Fruit fly (Drosophila melanogaster) whole organism, embryonic: ENCODE measurements around the gene CG10943.

Experiments
- B-H1 ChIP-seq: fragments of 200-800 bp; sonication (Bioruptor generic); IDR thresholded peaks from 3 replicates; pipeline ENCODE4 v1.3.6; 2022; ENCODE audit warnings: missing biosample characterization, missing genetic modification characterization
- B-H2 ChIP-seq: fragments of 200-800 bp; sonication (Bioruptor generic); optimal IDR thresholded peaks from 2 replicates; lab custom pipeline; 2018; ENCODE audit warnings: missing biosample characterization, mild to moderate bottlenecking, missing genetic modification characterization
- CG10959 ChIP-seq: fragments of 200-800 bp; sonication (Bioruptor generic); IDR thresholded peaks from 2 replicates; pipeline ENCODE4 v1.3.6; 2022; ENCODE audit warnings: missing biosample characterization, missing genetic modification characterization
- CG11093 ChIP-seq: fragments of 200-800 bp; sonication (Bioruptor generic); IDR thresholded peaks from 3 replicates; pipeline ENCODE4 v1.3.6; 2022; ENCODE audit warnings: missing biosample characterization, missing genetic modification characterization
- CG12299 ChIP-seq: fragments of 200-800 bp; sonication (Bioruptor generic); optimal IDR thresholded peaks from 2 replicates; lab custom pipeline; 2018; ENCODE audit warnings: missing biosample characterization, mild to moderate bottlenecking, missing genetic modification characterization
- CG1233 ChIP-seq: fragments of 200-800 bp; sonication (Bioruptor generic); optimal IDR thresholded peaks from 4 replicates; lab custom pipeline; 2018; ENCODE audit warnings: missing biosample characterization, mild to moderate bottlenecking, missing genetic modification characterization
- CG13287 ChIP-seq: fragments of 200-800 bp; sonication (Bioruptor generic); IDR thresholded peaks from 2 replicates; pipeline ENCODE4 v1.3.6; 2022; ENCODE audit warnings: missing biosample characterization, missing genetic modification characterization; ENCODE audit not compliant: partially characterized antibody
- CG14441 ChIP-seq: fragments of 200-800 bp; sonication (Bioruptor generic); IDR thresholded peaks from 2 replicates; pipeline ENCODE4 v1.3.6; 2022; ENCODE audit warnings: missing biosample characterization, missing genetic modification characterization
- CG1529 ChIP-seq: fragments of 200-800 bp; sonication (Bioruptor generic); optimal IDR thresholded peaks from 3 replicates; lab custom pipeline; 2018; ENCODE audit warnings: missing biosample characterization, missing genetic modification characterization
- CG17328 ChIP-seq: fragments of 200-800 bp; sonication (Bioruptor generic); IDR thresholded peaks from 2 replicates; pipeline ENCODE4 v1.3.6; 2022; ENCODE audit warnings: missing biosample characterization, missing genetic modification characterization
- CG2889 ChIP-seq: fragments of 200-800 bp; sonication (Bioruptor generic); IDR thresholded peaks from 3 replicates; pipeline ENCODE4 v1.3.6; 2022; ENCODE audit warnings: missing biosample characterization, missing genetic modification characterization
- CG32767 ChIP-seq: fragments of 200-800 bp; sonication (Bioruptor generic); IDR thresholded peaks from 2 replicates; pipeline ENCODE4 v1.3.6; 2022; ENCODE audit warnings: missing biosample characterization, missing genetic modification characterization
- CG4360 ChIP-seq: fragments of 200-800 bp; sonication (Bioruptor generic); IDR thresholded peaks from 2 replicates; pipeline ENCODE4 v1.3.6; 2022; ENCODE audit warnings: missing biosample characterization, missing genetic modification characterization
- CG4820 ChIP-seq: fragments of 200-800 bp; sonication (Bioruptor generic); optimal IDR thresholded peaks from 3 replicates; lab custom pipeline; 2016; ENCODE audit warnings: missing biosample characterization, missing genetic modification characterization
- CG6854 ChIP-seq: fragments of 200-800 bp; sonication (Bioruptor generic); optimal IDR thresholded peaks from 3 replicates; lab custom pipeline; 2017; ENCODE audit warnings: missing biosample characterization, mild to moderate bottlenecking, missing genetic modification characterization
- CG7372 ChIP-seq: fragments of 200-800 bp; sonication (Bioruptor generic); IDR thresholded peaks from 2 replicates; pipeline ENCODE4 v1.3.6; 2022; ENCODE audit warnings: missing biosample characterization, missing genetic modification characterization
- D19A ChIP-seq: fragments of 200-800 bp; optimal IDR thresholded peaks from 3 replicates; lab custom pipeline; 2019; ENCODE audit warnings: missing biosample characterization, mild to moderate bottlenecking, missing genetic modification characterization, moderate library complexity
- Deaf1 ChIP-seq: fragments of 200-800 bp; optimal IDR thresholded peaks from 3 replicates; lab custom pipeline; 2019; ENCODE audit warnings: missing biosample characterization, mild to moderate bottlenecking, missing genetic modification characterization, moderate library complexity
- E2f1 ChIP-seq: fragments of 200-800 bp; sonication (Bioruptor generic); IDR thresholded peaks from 2 replicates; pipeline ENCODE4 v1.3.6; 2022; ENCODE audit warnings: missing biosample characterization, missing genetic modification characterization
- Hey ChIP-seq: fragments of 200-800 bp; sonication (Bioruptor generic); optimal IDR thresholded peaks from 3 replicates; lab custom pipeline; 2018; ENCODE audit warnings: missing biosample characterization, mild to moderate bottlenecking, missing genetic modification characterization
- Jarid2 ChIP-seq: fragments of 200-800 bp; sonication (Bioruptor generic); optimal IDR thresholded peaks from 3 replicates; lab custom pipeline; 2017; ENCODE audit warnings: mild to moderate bottlenecking, missing biosample characterization, missing genetic modification reagents, missing genetic modification characterization
- Nf-YB ChIP-seq: fragments of 200-800 bp; sonication (Bioruptor generic); optimal IDR thresholded peaks from 3 replicates; lab custom pipeline; 2019; ENCODE audit warnings: missing biosample characterization, mild to moderate bottlenecking, missing genetic modification characterization, moderate library complexity
- Nf-YC ChIP-seq: fragments of 200-800 bp; optimal IDR thresholded peaks from 3 replicates; lab custom pipeline; 2019; ENCODE audit warnings: missing biosample characterization, mild to moderate bottlenecking, missing genetic modification characterization, moderate library complexity
- Rfx ChIP-seq: fragments of 200-800 bp; sonication (Bioruptor generic); IDR thresholded peaks from 2 replicates; pipeline ENCODE4 v1.3.6; 2022; ENCODE audit warnings: missing biosample characterization, missing genetic modification characterization
- Scr ChIP-seq: fragments of 200-800 bp; sonication (Bioruptor generic); IDR thresholded peaks from 2 replicates; pipeline ENCODE4 v1.3.6; 2022; ENCODE audit warnings: missing biosample characterization, missing genetic modification characterization; ENCODE audit not compliant: partially characterized antibody
- Stat92E ChIP-seq, 3 experiments: fragments of >200 bp in 2 of 3; fragments of 200-800 bp in 1 of 3; sonication (Bioruptor generic) in 1 of 3; optimal IDR thresholded peaks; 2 replicates each; lab custom pipeline; 2017 to 2019; ENCODE audit warnings: missing biosample characterization in 3 of 3, missing genetic modification characterization in 3 of 3, mild to moderate bottlenecking in 1 of 3, moderate library complexity in 1 of 3
- TFAM ChIP-seq: fragments of 200-800 bp; sonication (Bioruptor generic); optimal IDR thresholded peaks from 2 replicates; lab custom pipeline; 2017; ENCODE audit warnings: missing biosample characterization, missing genetic modification characterization, inconsistent platforms
- Usf ChIP-seq: fragments of 200-800 bp; sonication (Bioruptor generic); optimal IDR thresholded peaks from 2 replicates; lab custom pipeline; 2017; ENCODE audit warnings: missing genotype, missing biosample characterization, missing genetic modification characterization
- Vsx1 ChIP-seq: fragments of 200-800 bp; sonication (Bioruptor generic); optimal IDR thresholded peaks from 2 replicates; lab custom pipeline; 2017; ENCODE audit warnings: missing biosample characterization, mild to moderate bottlenecking, missing genetic modification characterization, missing genetic modification reagents
- abd-A ChIP-seq: fragments of 200-800 bp; sonication (Bioruptor generic); optimal IDR thresholded peaks from 3 replicates; lab custom pipeline; 2019; ENCODE audit warnings: missing biosample characterization, mild to moderate bottlenecking, missing genetic modification characterization, moderate library complexity
- bcd ChIP-seq: fragments of 200-800 bp; sonication (Bioruptor generic); optimal IDR thresholded peaks from 2 replicates; lab custom pipeline; 2017; ENCODE audit warnings: missing biosample characterization, mild to moderate bottlenecking, missing genetic modification characterization
- chm ChIP-seq: fragments of 200-800 bp; sonication (Bioruptor generic); IDR thresholded peaks from 2 replicates; pipeline ENCODE4 v1.3.6; 2022; ENCODE audit warnings: missing biosample characterization, missing genetic modification characterization
- ftz-f1 ChIP-seq: fragments of 200-800 bp; sonication (Bioruptor generic); optimal IDR thresholded peaks from 2 replicates; lab custom pipeline; 2016; ENCODE audit warnings: missing biosample characterization, missing genetic modification characterization
- gsb ChIP-seq: fragments of 200-800 bp; sonication (Bioruptor generic); IDR thresholded peaks from 2 replicates; pipeline ENCODE4 v1.3.6; 2022; ENCODE audit warnings: missing biosample characterization, missing genetic modification characterization
- ham ChIP-seq: fragments of 200-800 bp; sonication (Bioruptor generic); IDR thresholded peaks from 2 replicates; pipeline ENCODE4 v1.3.6; 2022; ENCODE audit warnings: missing biosample characterization, missing genetic modification characterization
- kay ChIP-seq: fragments of 200-800 bp; sonication (Bioruptor generic); optimal IDR thresholded peaks from 2 replicates; lab custom pipeline; 2016; ENCODE audit warnings: missing biosample characterization, missing genetic modification characterization
- ken ChIP-seq: fragments of 200-800 bp; sonication (Bioruptor generic); IDR thresholded peaks from 3 replicates; pipeline ENCODE4 v1.3.6; 2022; ENCODE audit warnings: missing biosample characterization, missing genetic modification characterization
- kni ChIP-seq: fragments of 200-800 bp; sonication (Bioruptor generic); optimal IDR thresholded peaks from 3 replicates; lab custom pipeline; 2017; ENCODE audit warnings: mild to moderate bottlenecking, missing biosample characterization, missing genetic modification reagents, missing genetic modification characterization
- lilli ChIP-seq: fragments of 200-800 bp; sonication (Bioruptor generic); optimal IDR thresholded peaks from 3 replicates; lab custom pipeline; 2016; ENCODE audit warnings: missing biosample characterization, missing genetic modification characterization
- onecut ChIP-seq: fragments of 200-800 bp; sonication (Bioruptor generic); IDR thresholded peaks from 2 replicates; pipeline ENCODE4 v1.3.6; 2022; ENCODE audit warnings: missing biosample characterization, missing genetic modification characterization
- org-1 ChIP-seq: fragments of 200-800 bp; sonication (Bioruptor generic); optimal IDR thresholded peaks from 2 replicates; lab custom pipeline; 2017; ENCODE audit warnings: missing biosample characterization, missing genetic modification characterization
- pros ChIP-seq: fragments of 200-800 bp; sonication (Bioruptor generic); optimal IDR thresholded peaks from 3 replicates; lab custom pipeline; 2019; ENCODE audit warnings: missing biosample characterization, mild to moderate bottlenecking, missing genetic modification characterization, moderate library complexity
- ro ChIP-seq: fragments of 200-800 bp; sonication (Bioruptor generic); IDR thresholded peaks from 2 replicates; pipeline ENCODE4 v1.3.6; 2022; ENCODE audit warnings: missing biosample characterization, missing genetic modification characterization
- sens ChIP-seq: fragments of 200-800 bp; sonication (Bioruptor generic); peaks from one replicate; lab custom pipeline; 2016; ENCODE audit warnings: missing biosample characterization, missing genetic modification characterization
- slp2 ChIP-seq: fragments of 200-800 bp; sonication (Bioruptor generic); optimal IDR thresholded peaks from 2 replicates; lab custom pipeline; 2016; ENCODE audit warnings: missing biosample characterization, missing genetic modification characterization
- trem ChIP-seq: fragments of 200-800 bp; optimal IDR thresholded peaks from 3 replicates; lab custom pipeline; 2019; ENCODE audit warnings: missing biosample characterization, mild to moderate bottlenecking, missing genetic modification characterization, moderate library complexity
- vvl ChIP-seq: fragments of 200-800 bp; sonication (Bioruptor generic); IDR thresholded peaks from 2 replicates; pipeline ENCODE4 v1.3.6; 2022; ENCODE audit warnings: missing biosample characterization, missing genetic modification characterization

The CG10943 gene

DNA sequence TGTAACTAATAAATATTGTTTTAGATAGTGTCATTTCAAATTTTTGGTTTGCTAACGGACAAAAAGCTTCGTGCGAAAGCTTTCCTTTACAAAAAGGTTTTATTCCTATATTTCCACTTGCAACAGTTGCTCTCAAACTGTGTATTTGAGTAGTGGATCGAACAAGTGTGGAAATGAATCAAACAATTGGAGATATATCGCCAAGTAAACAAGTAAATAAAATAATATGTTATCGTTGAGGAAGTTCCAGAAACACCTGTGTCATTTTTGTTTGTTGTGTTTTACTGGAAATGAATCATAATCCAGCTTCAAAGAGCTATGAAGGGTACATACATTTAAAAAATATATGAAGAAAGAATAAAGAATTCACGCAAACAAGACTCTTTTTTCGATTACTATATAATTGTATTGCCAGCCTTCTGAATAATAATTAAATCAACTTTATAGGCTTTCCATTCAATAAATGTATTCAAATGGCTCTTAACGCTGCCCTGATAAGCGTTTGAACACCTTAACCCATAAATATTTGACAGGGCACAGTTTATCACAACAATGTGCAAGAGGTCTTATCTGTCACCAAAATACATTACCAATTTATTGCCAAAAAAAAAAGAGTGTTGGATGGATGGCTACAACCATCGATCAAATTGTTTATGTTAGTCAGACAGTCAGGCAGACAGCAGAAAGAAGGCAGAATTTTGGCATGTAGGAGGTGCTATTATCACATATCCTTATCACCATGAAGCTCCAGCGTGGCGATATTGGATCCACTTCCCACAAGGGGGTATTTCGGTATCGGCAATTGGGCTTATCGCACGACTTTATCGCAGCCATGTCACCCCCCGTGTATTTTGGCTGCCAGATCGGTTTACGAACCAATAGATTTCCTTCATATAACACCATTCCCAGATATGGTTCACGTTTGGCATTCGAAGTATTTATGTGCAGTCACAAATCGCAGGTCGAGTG is 26.9 kb downstream of the CG10943 start (continued):
- no peak for TF ChIP-seq slp2 (GFP tag; lab: Kevin White, UChicago)
- TF ChIP-seq CG7372, result no peak

DNA sequence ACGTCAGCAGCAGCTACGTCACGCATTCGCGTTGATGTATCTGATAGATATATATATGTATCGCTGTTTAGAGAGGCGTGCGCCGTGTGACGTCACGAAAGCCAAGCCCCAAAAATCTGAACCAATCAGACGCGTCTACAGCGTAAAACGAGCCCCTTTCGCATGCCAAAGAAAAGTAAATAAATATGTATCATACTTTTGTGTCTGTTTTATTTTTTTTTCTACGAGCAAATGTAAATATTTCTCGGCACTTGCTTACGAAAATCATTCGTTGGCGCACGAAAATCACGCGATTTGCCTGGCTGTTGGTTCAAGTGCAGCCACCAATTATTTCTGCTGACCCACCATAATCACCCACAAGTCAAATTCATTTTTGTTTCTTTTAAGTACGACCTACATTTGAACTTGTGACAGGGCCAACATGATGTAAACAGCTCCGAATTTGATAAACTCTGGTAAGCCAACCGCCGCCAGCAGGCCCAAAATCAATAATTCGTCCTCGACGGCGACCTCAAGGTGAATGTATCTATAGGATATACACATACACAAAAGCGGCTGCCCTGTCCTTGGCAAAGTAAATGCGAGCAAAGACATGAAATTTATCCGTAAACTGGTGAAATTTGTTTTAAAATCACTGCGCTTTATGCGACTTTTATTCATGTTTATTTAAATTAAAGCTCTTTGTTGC is 28.1 kb downstream of the CG10943 start:
- no peak for TF ChIP-seq CG14441 (GFP tag; lab: Robert Waterston, UW)
- no peak for TF ChIP-seq Vsx1
- no peak for TF ChIP-seq vvl
- TF ChIP-seq bcd (GFP tag; lab: Kevin White, UChicago), result no peak
- no peak for TF ChIP-seq TFAM (GFP tag; lab: Kevin White, UChicago)
- TF ChIP-seq onecut (GFP tag; lab: Robert Waterston, UW), result peak; percentile 87
- TF ChIP-seq CG1529 (GFP tag; lab: Kevin White, UChicago), result no peak
- no peak for TF ChIP-seq kni (GFP tag; lab: Kevin White, UChicago)
- no peak for TF ChIP-seq Scr
- no peak for TF ChIP-seq E2f1 (GFP tag; lab: Robert Waterston, UW)
- peak; percentile 41 for TF ChIP-seq Deaf1 (tag; lab: Kevin White, UChicago)
- TF ChIP-seq D19A, result no peak
- peak; percentile 59 for TF ChIP-seq sens (GFP tag; lab: Kevin White, UChicago)
- no peak for TF ChIP-seq trem (tag; lab: Kevin White, UChicago)
- TF ChIP-seq kay (GFP tag; lab: Kevin White, UChicago), result no peak
- no peak for TF ChIP-seq CG17328 (GFP tag; lab: Robert Waterston, UW)
- no peak for TF ChIP-seq org-1 (GFP tag; lab: Kevin White, UChicago)
- TF ChIP-seq CG4820 (GFP tag; lab: Kevin White, UChicago), result no peak
- TF ChIP-seq Nf-YB, result peak; percentile 89
- TF ChIP-seq CG1233 (GFP tag; lab: Kevin White, UChicago), result no peak
- no peak for TF ChIP-seq Usf
- no peak for TF ChIP-seq CG11093 (GFP tag; lab: Robert Waterston, UW)
- TF ChIP-seq CG13287 (GFP tag; lab: Robert Waterston, UW), result 0 out of 2 replicates have a peak, but pooled peaks have one; percentile 4
- no peak for TF ChIP-seq chm
- TF ChIP-seq Jarid2 (GFP tag; lab: Kevin White, UChicago), result no peak
- no peak for TF ChIP-seq gsb (GFP tag; lab: Robert Waterston, UW)
- no peak for TF ChIP-seq ro (GFP tag; lab: Robert Waterston, UW)
- peak; percentile 54 for TF ChIP-seq ftz-f1 (GFP tag; lab: Kevin White, UChicago)
- no peak for TF ChIP-seq CG6854
- TF ChIP-seq Rfx (GFP tag; lab: Robert Waterston, UW), result no peak
- 0 out of 2 replicates have a peak, but pooled peaks have one; percentile 49 for TF ChIP-seq CG32767 (GFP tag; lab: Robert Waterston, UW)
- no peak for TF ChIP-seq Stat92E (GFP tag; optimal IDR thresholded peaks at IDR 0.05; lab: Kevin White, UChicago)
- no peak for TF ChIP-seq pros (GFP tag; lab: Kevin White, UChicago)
- TF ChIP-seq CG10959 (GFP tag; lab: Robert Waterston, UW), result no peak
- no peak for TF ChIP-seq ham (GFP tag; lab: Robert Waterston, UW)
- TF ChIP-seq ken (GFP tag; lab: Robert Waterston, UW), result no peak
- TF ChIP-seq Nf-YC (tag; lab: Kevin White, UChicago), result peak; percentile 93
- TF ChIP-seq B-H2, result no peak
- no peak for TF ChIP-seq Hey (tag; lab: Kevin White, UChicago)
- TF ChIP-seq CG4360, result 0 out of 2 replicates have a peak, but pooled peaks have one; percentile 1
- no peak for TF ChIP-seq CG2889 (GFP tag; lab: Robert Waterston, UW)
- no peak for TF ChIP-seq CG12299 (tag; lab: Kevin White, UChicago)
- TF ChIP-seq abd-A (tag; lab: Kevin White, UChicago), result peak; percentile 57
- no peak for TF ChIP-seq B-H1
- no peak for TF ChIP-seq lilli (GFP tag; lab: Kevin White, UChicago)
